Fruit fly (Drosophila melanogaster) whole organism, embryonic: ENCODE measurements around the gene Agpat4.

ENCODE experiments used
- Ada2b ChIP-seq: fragments of 200-800 bp; sonication (Bioruptor generic); IDR thresholded peaks from 2 replicates; pipeline ENCODE4 v1.3.6; 2022; ENCODE audit warnings: missing biosample characterization, missing genetic modification characterization
- CG10267 ChIP-seq: fragments of 200-800 bp; sonication (Bioruptor generic); optimal IDR thresholded peaks from 2 replicates; lab custom pipeline; 2018; ENCODE audit warnings: missing biosample characterization, mild to moderate bottlenecking, missing genetic modification characterization, moderate library complexity
- CG13287 ChIP-seq: fragments of 200-800 bp; sonication (Bioruptor generic); IDR thresholded peaks from 2 replicates; pipeline ENCODE4 v1.3.6; 2022; ENCODE audit warnings: missing biosample characterization, missing genetic modification characterization; ENCODE audit not compliant: partially characterized antibody
- CG13296 ChIP-seq: fragments of 200-800 bp; sonication (Bioruptor generic); optimal IDR thresholded peaks from 3 replicates; lab custom pipeline; 2018; ENCODE audit warnings: missing biosample characterization, mild to moderate bottlenecking, missing genetic modification characterization
- CG16813 ChIP-seq: fragments of 200-800 bp; sonication (Bioruptor generic); IDR thresholded peaks from 3 replicates; pipeline ENCODE4 v1.3.6; 2022; ENCODE audit warnings: missing biosample characterization, missing genetic modification characterization; ENCODE audit not compliant: partially characterized antibody
- CG17802 ChIP-seq: fragments of 200-800 bp; sonication (Bioruptor generic); optimal IDR thresholded peaks from 2 replicates; lab custom pipeline; 2018; ENCODE audit warnings: missing biosample characterization, mild to moderate bottlenecking, missing genetic modification characterization, moderate library complexity
- CG17912 ChIP-seq: fragments of 200-800 bp; sonication (Bioruptor generic); optimal IDR thresholded peaks from 2 replicates; lab custom pipeline; 2018; ENCODE audit warnings: missing biosample characterization, mild to moderate bottlenecking, missing genetic modification characterization
- CG18011 ChIP-seq: fragments of 200-800 bp; sonication (Bioruptor generic); optimal IDR thresholded peaks from 2 replicates; lab custom pipeline; 2017; ENCODE audit warnings: missing biosample characterization, missing genetic modification characterization, mild to moderate bottlenecking, moderate library complexity, missing genotype
- CG18476 ChIP-seq: fragments of 200-800 bp; sonication (Bioruptor generic); optimal IDR thresholded peaks from 2 replicates; lab custom pipeline; 2016; ENCODE audit warnings: missing biosample characterization, mild to moderate bottlenecking, missing genetic modification characterization
- CG2678 ChIP-seq: fragments of 200-800 bp; sonication (Bioruptor generic); optimal IDR thresholded peaks from 3 replicates; lab custom pipeline; 2019; ENCODE audit warnings: missing biosample characterization, mild to moderate bottlenecking, missing genetic modification characterization, moderate library complexity
- CG30403 ChIP-seq: fragments of 200-800 bp; sonication (Bioruptor generic); optimal IDR thresholded peaks from 3 replicates; lab custom pipeline; 2016; ENCODE audit warnings: missing biosample characterization, missing genetic modification characterization
- CG33213 ChIP-seq: fragments of 200-800 bp; sonication (Bioruptor generic); optimal IDR thresholded peaks from 3 replicates; lab custom pipeline; 2016; ENCODE audit warnings: missing biosample characterization, missing genetic modification characterization
- CG3847 ChIP-seq: fragments of 200-800 bp; sonication (Bioruptor generic); IDR thresholded peaks from 2 replicates; pipeline ENCODE4 v1.3.6; 2022; ENCODE audit warnings: missing biosample characterization, missing genetic modification characterization
- CG6654 ChIP-seq: fragments of 200-800 bp; sonication (Bioruptor generic); optimal IDR thresholded peaks from 2 replicates; lab custom pipeline; 2017; ENCODE audit warnings: missing biosample characterization, mild to moderate bottlenecking, missing genetic modification characterization
- CG7271 ChIP-seq: fragments of 200-800 bp; sonication (Bioruptor generic); optimal IDR thresholded peaks from 2 replicates; lab custom pipeline; 2018; ENCODE audit warnings: missing biosample characterization, mild to moderate bottlenecking, missing genetic modification characterization, moderate library complexity
- CG7839 ChIP-seq: fragments of 200-800 bp; sonication (Bioruptor generic); optimal IDR thresholded peaks from 3 replicates; lab custom pipeline; 2018; ENCODE audit warnings: missing biosample characterization, mild to moderate bottlenecking, missing genetic modification characterization, moderate library complexity
- CG8924 ChIP-seq: fragments of 200-800 bp; optimal IDR thresholded peaks from 3 replicates; lab custom pipeline; 2019; ENCODE audit warnings: missing biosample characterization, mild to moderate bottlenecking, missing genetic modification characterization, moderate library complexity
- CG9609 ChIP-seq: fragments of 200-800 bp; sonication (Bioruptor generic); optimal IDR thresholded peaks from 3 replicates; lab custom pipeline; 2016; ENCODE audit warnings: missing biosample characterization, missing genetic modification characterization
- CG9727 ChIP-seq: fragments of 200-800 bp; sonication (Bioruptor generic); optimal IDR thresholded peaks from 3 replicates; lab custom pipeline; 2017; ENCODE audit warnings: missing biosample characterization, mild to moderate bottlenecking, missing genetic modification characterization
- CHES-1-like ChIP-seq: fragments of 200-800 bp; sonication (Bioruptor generic); optimal IDR thresholded peaks from 2 replicates; lab custom pipeline; 2016; ENCODE audit warnings: missing biosample characterization, missing genetic modification characterization
- Dll ChIP-seq: fragments of 200-800 bp; sonication (Bioruptor generic); IDR thresholded peaks from 4 replicates; pipeline ENCODE4 v1.3.6; 2022; ENCODE audit warnings: missing biosample characterization, missing genetic modification characterization; ENCODE audit not compliant: partially characterized antibody
- Doc3 ChIP-seq: fragments of 200-800 bp; sonication (Bioruptor generic); IDR thresholded peaks from 3 replicates; pipeline ENCODE4 v1.3.6; 2022; ENCODE audit warnings: missing biosample characterization, missing genetic modification characterization; ENCODE audit not compliant: partially characterized antibody
- Elba2 ChIP-seq: fragments of 200-800 bp; sonication (Bioruptor generic); optimal IDR thresholded peaks from 3 replicates; lab custom pipeline; 2016; ENCODE audit warnings: missing biosample characterization, missing genetic modification characterization
- Ets97D ChIP-seq: fragments of 200-800 bp; sonication (Bioruptor generic); optimal IDR thresholded peaks from 3 replicates; lab custom pipeline; 2016; ENCODE audit warnings: missing biosample characterization, missing genetic modification characterization
- Fer2 ChIP-seq: fragments of 200-800 bp; sonication (Bioruptor generic); optimal IDR thresholded peaks from 2 replicates; lab custom pipeline; 2018; ENCODE audit warnings: missing biosample characterization, mild to moderate bottlenecking, missing genetic modification characterization, moderate library complexity
- Fer3 ChIP-seq: fragments of 200-800 bp; sonication (Bioruptor generic); optimal IDR thresholded peaks from 2 replicates; lab custom pipeline; 2018; ENCODE audit warnings: missing biosample characterization, mild to moderate bottlenecking, missing genetic modification characterization, moderate library complexity
- GATAe ChIP-seq: fragments of 200-800 bp; sonication (Bioruptor generic); conservative IDR thresholded peaks from 2 replicates; pipeline ENCODE4 v1.3.6; 2022; ENCODE audit warnings: missing biosample characterization, missing genetic modification characterization
- HLH54F ChIP-seq: fragments of 200-800 bp; sonication (Bioruptor generic); optimal IDR thresholded peaks from 3 replicates; lab custom pipeline; 2016; ENCODE audit warnings: missing biosample characterization, missing genetic modification characterization
- HLHmδ ChIP-seq: fragments of 200-800 bp; sonication (Bioruptor generic); optimal IDR thresholded peaks from 2 replicates; lab custom pipeline; 2018; ENCODE audit warnings: missing biosample characterization, mild to moderate bottlenecking, missing genetic modification characterization, moderate library complexity
- Opbp ChIP-seq: fragments of 200-800 bp; sonication (Bioruptor generic); IDR thresholded peaks from 3 replicates; pipeline ENCODE4 v1.3.6; 2022; ENCODE audit warnings: missing biosample characterization, missing genetic modification characterization; ENCODE audit not compliant: partially characterized antibody
- Usf ChIP-seq: fragments of 200-800 bp; sonication (Bioruptor generic); optimal IDR thresholded peaks from 2 replicates; lab custom pipeline; 2017; ENCODE audit warnings: missing genotype, missing biosample characterization, missing genetic modification characterization
- ara ChIP-seq: fragments of 200-800 bp; sonication (Bioruptor generic); IDR thresholded peaks from 2 replicates; pipeline ENCODE4 v1.3.6; 2022; ENCODE audit warnings: missing biosample characterization, missing genetic modification characterization
- az2 ChIP-seq: fragments of 200-800 bp; sonication (Bioruptor generic); optimal IDR thresholded peaks from 3 replicates; lab custom pipeline; 2016; ENCODE audit warnings: missing biosample characterization, missing genetic modification characterization
- crp ChIP-seq, 2 experiments: fragments of 200-800 bp; sonication (Bioruptor generic); optimal IDR thresholded peaks; 2 replicates in 1 of 2; 3 replicates in 1 of 2; lab custom pipeline; 2017; ENCODE audit warnings: missing biosample characterization in 2 of 2, missing genetic modification characterization in 2 of 2, mild to moderate bottlenecking in 1 of 2, moderate library complexity in 1 of 2
- en ChIP-seq: fragments of 200-800 bp; sonication (Bioruptor generic); optimal IDR thresholded peaks from 2 replicates; lab custom pipeline; 2016; ENCODE audit warnings: missing biosample characterization, missing genetic modification characterization
- hth ChIP-seq: fragments of >200 bp; optimal IDR thresholded peaks from 2 replicates; lab custom pipeline; 2017; ENCODE audit warnings: inconsistent platforms
- jigr1 ChIP-seq: fragments of 200-800 bp; sonication (Bioruptor generic); IDR thresholded peaks from 3 replicates; pipeline ENCODE4 v1.3.6; 2022; ENCODE audit warnings: missing biosample characterization, missing genetic modification characterization
- kni ChIP-seq: fragments of 200-800 bp; sonication (Bioruptor generic); optimal IDR thresholded peaks from 3 replicates; lab custom pipeline; 2017; ENCODE audit warnings: mild to moderate bottlenecking, missing biosample characterization, missing genetic modification reagents, missing genetic modification characterization
- onecut ChIP-seq: fragments of 200-800 bp; sonication (Bioruptor generic); IDR thresholded peaks from 2 replicates; pipeline ENCODE4 v1.3.6; 2022; ENCODE audit warnings: missing biosample characterization, missing genetic modification characterization
- otp ChIP-seq: fragments of 200-800 bp; sonication (Bioruptor generic); IDR thresholded peaks from 3 replicates; pipeline ENCODE4, ENCODE4 v1.3.6; 2022; ENCODE audit warnings: missing biosample characterization, missing genetic modification characterization
- phol ChIP-seq: fragments of 200-800 bp; sonication (Bioruptor generic); optimal IDR thresholded peaks from 3 replicates; lab custom pipeline; 2018; ENCODE audit warnings: missing biosample characterization, mild to moderate bottlenecking, missing genetic modification characterization, moderate library complexity
- pnt ChIP-seq: fragments of 200-800 bp; sonication (Bioruptor generic); optimal IDR thresholded peaks from 3 replicates; lab custom pipeline; 2016; ENCODE audit warnings: missing biosample characterization, missing genetic modification characterization
- ro ChIP-seq: fragments of 200-800 bp; sonication (Bioruptor generic); IDR thresholded peaks from 2 replicates; pipeline ENCODE4 v1.3.6; 2022; ENCODE audit warnings: missing biosample characterization, missing genetic modification characterization
- sc ChIP-seq, 3 experiments: fragments of >200 bp in 2 of 3; fragments of 200-800 bp in 1 of 3; sonication (Bioruptor generic) in 1 of 3; optimal IDR thresholded peaks; 2 replicates in 2 of 3; 3 replicates in 1 of 3; lab custom pipeline; 2017; ENCODE audit warnings: mild to moderate bottlenecking in 1 of 3, missing biosample characterization in 1 of 3, missing genetic modification characterization in 1 of 3, missing genetic modification reagents in 1 of 3
- scrt ChIP-seq: fragments of 200-800 bp; sonication (Bioruptor generic); optimal IDR thresholded peaks from 2 replicates; lab custom pipeline; 2018; ENCODE audit warnings: missing biosample characterization, mild to moderate bottlenecking, missing genetic modification characterization, moderate library complexity
- slp2 ChIP-seq: fragments of 200-800 bp; sonication (Bioruptor generic); optimal IDR thresholded peaks from 2 replicates; lab custom pipeline; 2016; ENCODE audit warnings: missing biosample characterization, missing genetic modification characterization
- tap ChIP-seq: fragments of 200-800 bp; optimal IDR thresholded peaks from 3 replicates; lab custom pipeline; 2019; ENCODE audit warnings: missing biosample characterization, mild to moderate bottlenecking, missing genetic modification characterization, moderate library complexity
- twi ChIP-seq: fragments of 200-800 bp; optimal IDR thresholded peaks from 2 replicates; lab custom pipeline; 2019; ENCODE audit warnings: missing biosample characterization, mild to moderate bottlenecking, missing genetic modification characterization, moderate library complexity
- wek ChIP-seq: fragments of 200-800 bp; sonication (Bioruptor generic); optimal IDR thresholded peaks from 3 replicates; lab custom pipeline; 2018; ENCODE audit warnings: missing biosample characterization, mild to moderate bottlenecking, missing genetic modification characterization, moderate library complexity

The Agpat4 gene

dm6 chr3L:16351770-16352429, 29.5 kb downstream of the Agpat4 start, which contains the start of the genes Golgin104 and Tcs3 (continued):
- TF ChIP-seq Elba2 (GFP tag; lab: Kevin White, UChicago) (no peak), Usf (GFP tag; lab: Kevin White, UChicago) (no peak), ara (GFP tag; lab: Robert Waterston, UW) (no peak), CG7271 (tag; lab: Kevin White, UChicago) (no peak), CG7839 (tag; lab: Kevin White, UChicago) (no peak), slp2 (GFP tag; lab: Kevin White, UChicago) (no peak), Ets97D (GFP tag; lab: Kevin White, UChicago) (peak; percentile 26), crp (GFP tag; optimal IDR thresholded peaks at IDR 0.05; lab: Kevin White, UChicago) (peak; percentile 91 to 96), onecut (GFP tag; lab: Robert Waterston, UW) (no peak), Fer3 (no peak), CG13296 (GFP tag; lab: Kevin White, UChicago) (no peak), CG16813 (GFP tag; lab: Robert Waterston, UW) (no peak), hth (lab: Kevin White, UChicago) (no peak), CG33213 (no peak), CG13287 (GFP tag; lab: Robert Waterston, UW) (peak; percentile 49; the same call in 1 of the 2 replicates), Dll (GFP tag; lab: Robert Waterston, UW) (peak; percentile 38; the same call in 1 of the 4 replicates), HLHmδ (GFP tag; lab: Kevin White, UChicago) (no peak), CG18011 (GFP tag; lab: Kevin White, UChicago) (no peak), CG10267 (tag; lab: Kevin White, UChicago) (peak; percentile 3), CG9727 (GFP tag; lab: Kevin White, UChicago) (no peak), otp (GFP tag; lab: Robert Waterston, UW) (0 out of 3 replicates have a peak, but pooled peaks have one; percentile 21), CG9609 (no peak), Fer2 (no peak), Doc3 (no peak), kni (GFP tag; lab: Kevin White, UChicago) (no peak), en (GFP tag; lab: Kevin White, UChicago) (no peak), pnt (GFP tag; lab: Kevin White, UChicago) (no peak), sc (optimal IDR thresholded peaks at IDR 0.05; lab: Kevin White, UChicago) (no peak), sc (GFP tag; optimal IDR thresholded peaks at IDR 0.05; lab: Kevin White, UChicago) (no peak), CG18476 (GFP tag; lab: Kevin White, UChicago) (no peak), tap (tag; lab: Kevin White, UChicago) (no peak), CG2678 (tag; lab: Kevin White, UChicago) (no peak), ro (GFP tag; lab: Robert Waterston, UW) (no peak), GATAe (GFP tag; lab: Robert Waterston, UW) (no peak), CHES-1-like (peak; percentile 32), jigr1 (GFP tag; lab: Robert Waterston, UW) (no peak), phol (tag; lab: Kevin White, UChicago) (peak; percentile 4), CG3847 (GFP tag; lab: Robert Waterston, UW) (peak; percentile 41; the same call in 1 of the 2 replicates), Ada2b (GFP tag; lab: Robert Waterston, UW) (no peak), twi (tag; lab: Kevin White, UChicago) (no peak), CG6654 (GFP tag; lab: Kevin White, UChicago) (no peak), CG30403 (GFP tag; lab: Kevin White, UChicago) (no peak), az2 (no peak), CG17802 (tag; lab: Kevin White, UChicago) (no peak), HLH54F (GFP tag; lab: Kevin White, UChicago) (no peak), CG17912 (no peak), scrt (GFP tag; lab: Kevin White, UChicago) (peak; percentile 92), wek (GFP tag; lab: Kevin White, UChicago) (no peak), CG8924 (no peak), Opbp (GFP tag; lab: Robert Waterston, UW) (no peak)
